Fruit fly (Drosophila melanogaster) whole organism, embryonic: Measurements from ENCODE around the gene Vago.

Source experiments
- Adf1 ChIP-seq: fragments of 200-800 bp; sonication (Bioruptor generic); IDR thresholded peaks from 2 replicates; pipeline ENCODE4 v1.3.6; 2022; ENCODE audit warnings: missing biosample characterization, missing genetic modification characterization
- BEAF-32 ChIP-seq: fragments of 200-800 bp; sonication (Bioruptor generic); optimal IDR thresholded peaks from 3 replicates; lab custom pipeline; 2017; ENCODE audit warnings: missing biosample characterization, missing genetic modification characterization, mild to moderate bottlenecking, moderate library complexity, missing genetic modification reagents
- CG10321 ChIP-seq: fragments of 200-800 bp; sonication (Bioruptor generic); IDR thresholded peaks from 2 replicates; pipeline ENCODE4 v1.3.6; 2022; ENCODE audit warnings: missing biosample characterization, missing genetic modification characterization
- CG10366 ChIP-seq: fragments of 200-800 bp; sonication (Bioruptor generic); IDR thresholded peaks from 2 replicates; pipeline ENCODE4 v1.3.6; 2022; ENCODE audit warnings: missing biosample characterization, missing genetic modification characterization
- CG1233 ChIP-seq: fragments of 200-800 bp; sonication (Bioruptor generic); optimal IDR thresholded peaks from 4 replicates; lab custom pipeline; 2018; ENCODE audit warnings: missing biosample characterization, mild to moderate bottlenecking, missing genetic modification characterization
- CG12391 ChIP-seq: fragments of 200-800 bp; sonication (Bioruptor generic); optimal IDR thresholded peaks from 3 replicates; lab custom pipeline; 2018; ENCODE audit warnings: missing biosample characterization, mild to moderate bottlenecking, missing genetic modification characterization, moderate library complexity
- CG13424 ChIP-seq: fragments of 200-800 bp; sonication (Bioruptor generic); optimal IDR thresholded peaks from 2 replicates; lab custom pipeline; 2019; ENCODE audit warnings: missing biosample characterization, mild to moderate bottlenecking, missing genetic modification characterization, moderate library complexity
- CG18599 ChIP-seq: fragments of 200-800 bp; sonication (Bioruptor generic); optimal IDR thresholded peaks from 3 replicates; lab custom pipeline; 2017; ENCODE audit warnings: missing biosample characterization, missing genetic modification characterization, mild to moderate bottlenecking, moderate library complexity, missing genetic modification reagents
- CG2889 ChIP-seq: fragments of 200-800 bp; sonication (Bioruptor generic); IDR thresholded peaks from 3 replicates; pipeline ENCODE4 v1.3.6; 2022; ENCODE audit warnings: missing biosample characterization, missing genetic modification characterization
- CG3847 ChIP-seq: fragments of 200-800 bp; sonication (Bioruptor generic); IDR thresholded peaks from 2 replicates; pipeline ENCODE4 v1.3.6; 2022; ENCODE audit warnings: missing biosample characterization, missing genetic modification characterization
- CG43689 ChIP-seq: fragments of 200-800 bp; sonication (Bioruptor generic); IDR thresholded peaks from 2 replicates; pipeline ENCODE4 v1.3.6; 2022; ENCODE audit warnings: missing biosample characterization, missing genetic modification characterization
- CG5180 ChIP-seq: fragments of 200-800 bp; sonication (Bioruptor generic); optimal IDR thresholded peaks from 3 replicates; lab custom pipeline; 2017; ENCODE audit warnings: missing biosample characterization, missing genetic modification characterization, mild to moderate bottlenecking, moderate library complexity, missing genetic modification reagents
- CG6854 ChIP-seq: fragments of 200-800 bp; sonication (Bioruptor generic); optimal IDR thresholded peaks from 3 replicates; lab custom pipeline; 2017; ENCODE audit warnings: missing biosample characterization, mild to moderate bottlenecking, missing genetic modification characterization
- CG7786 ChIP-seq: fragments of 200-800 bp; sonication (Bioruptor generic); optimal IDR thresholded peaks from 2 replicates; lab custom pipeline; 2016; ENCODE audit warnings: missing biosample characterization, missing genetic modification characterization
- Camta ChIP-seq: fragments of 200-800 bp; sonication (Bioruptor generic); optimal IDR thresholded peaks from 2 replicates; lab custom pipeline; 2016; ENCODE audit warnings: missing biosample characterization, missing genetic modification characterization
- Dad ChIP-seq: fragments of 200-800 bp; sonication (Bioruptor generic); optimal IDR thresholded peaks from 3 replicates; lab custom pipeline; 2016; ENCODE audit warnings: missing biosample characterization, missing genetic modification characterization
- Dref ChIP-seq: fragments of 200-800 bp; sonication (Bioruptor generic); IDR thresholded peaks from 2 replicates; pipeline ENCODE4 v1.3.6; 2022; ENCODE audit warnings: missing biosample characterization, missing genetic modification characterization
- Elba2 ChIP-seq: fragments of 200-800 bp; sonication (Bioruptor generic); optimal IDR thresholded peaks from 3 replicates; lab custom pipeline; 2016; ENCODE audit warnings: missing biosample characterization, missing genetic modification characterization
- Fer1 ChIP-seq: fragments of 200-800 bp; sonication (Bioruptor generic); optimal IDR thresholded peaks from 2 replicates; lab custom pipeline; 2017; ENCODE audit warnings: missing biosample characterization, mild to moderate bottlenecking, missing genetic modification characterization
- HmgD ChIP-seq: fragments of 200-800 bp; sonication (Bioruptor generic); optimal IDR thresholded peaks from 3 replicates; lab custom pipeline; 2016; ENCODE audit warnings: missing biosample characterization, missing genetic modification characterization
- HmgZ ChIP-seq: fragments of 200-800 bp; sonication (Bioruptor generic); optimal IDR thresholded peaks from 2 replicates; lab custom pipeline; 2018; ENCODE audit warnings: missing biosample characterization, mild to moderate bottlenecking, missing genetic modification characterization
- MBD-R2 ChIP-seq: fragments of 200-800 bp; sonication (Bioruptor generic); IDR thresholded peaks from 2 replicates; pipeline ENCODE4 v1.3.6; 2022; ENCODE audit warnings: missing biosample characterization, missing genetic modification characterization
- Max ChIP-seq: fragments of 200-800 bp; sonication (Bioruptor generic); optimal IDR thresholded peaks from 2 replicates; lab custom pipeline; 2016; ENCODE audit warnings: missing biosample characterization, mild to moderate bottlenecking, missing genetic modification characterization
- Optix ChIP-seq: fragments of 200-800 bp; sonication (Bioruptor generic); IDR thresholded peaks from 3 replicates; pipeline ENCODE4 v1.3.6; 2022; ENCODE audit warnings: missing biosample characterization, missing genetic modification characterization
- Poxn ChIP-seq: fragments of 200-800 bp; sonication (Bioruptor generic); IDR thresholded peaks from 2 replicates; pipeline ENCODE4 v1.3.6; 2022; ENCODE audit warnings: missing biosample characterization, missing genetic modification characterization
- Rx ChIP-seq: fragments of 200-800 bp; sonication (Bioruptor generic); IDR thresholded peaks from 2 replicates; pipeline ENCODE4 v1.3.6; 2022; ENCODE audit warnings: missing biosample characterization, missing genetic modification characterization
- Trl ChIP-seq, 3 experiments: fragments of >200 bp in 2 of 3; fragments of 200-800 bp in 1 of 3; sonication (Bioruptor generic) in 1 of 3; optimal IDR thresholded peaks; 2 replicates in 1 of 3; 3 replicates in 2 of 3; lab custom pipeline; 2016 to 2017; ENCODE audit warnings: missing biosample characterization in 1 of 3, missing genetic modification characterization in 1 of 3
- Usf ChIP-seq: fragments of 200-800 bp; sonication (Bioruptor generic); optimal IDR thresholded peaks from 2 replicates; lab custom pipeline; 2017; ENCODE audit warnings: missing genotype, missing biosample characterization, missing genetic modification characterization
- ab ChIP-seq: fragments of 200-800 bp; sonication (Bioruptor generic); optimal IDR thresholded peaks from 2 replicates; lab custom pipeline; 2016; ENCODE audit warnings: missing biosample characterization, missing genetic modification characterization
- aop ChIP-seq: fragments of 200-800 bp; sonication (Bioruptor generic); IDR thresholded peaks from 2 replicates; pipeline ENCODE4 v1.3.6; 2022; ENCODE audit warnings: missing biosample characterization, missing genetic modification characterization
- ap ChIP-seq: fragments of 200-800 bp; sonication (Bioruptor generic); IDR thresholded peaks from 2 replicates; pipeline ENCODE4 v1.3.6; 2022; ENCODE audit warnings: missing biosample characterization, missing genetic modification characterization
- bbx ChIP-seq: fragments of 200-800 bp; sonication (Bioruptor generic); IDR thresholded peaks from 2 replicates; pipeline ENCODE4 v1.3.6; 2022; ENCODE audit warnings: missing biosample characterization, missing genetic modification characterization; ENCODE audit not compliant: partially characterized antibody
- bowl ChIP-seq: fragments of 200-800 bp; sonication (Bioruptor generic); IDR thresholded peaks from 2 replicates; pipeline ENCODE4 v1.3.6; 2022; ENCODE audit warnings: missing biosample characterization, missing genetic modification characterization
- corto ChIP-seq: fragments of 200-800 bp; sonication (Bioruptor generic); optimal IDR thresholded peaks from 2 replicates; lab custom pipeline; 2016; ENCODE audit warnings: missing biosample characterization, mild to moderate bottlenecking, missing genetic modification characterization, moderate library complexity
- cwo ChIP-seq: fragments of 200-800 bp; sonication (Bioruptor generic); optimal IDR thresholded peaks from 3 replicates; lab custom pipeline; 2017; ENCODE audit warnings: missing biosample characterization, missing genetic modification characterization, mild to moderate bottlenecking, moderate library complexity, missing genetic modification reagents
- danr ChIP-seq: fragments of 200-800 bp; sonication (Bioruptor generic); IDR thresholded peaks from 2 replicates; pipeline ENCODE4 v1.3.6; 2022; ENCODE audit warnings: missing biosample characterization, missing genetic modification characterization
- fu2 ChIP-seq: fragments of 200-800 bp; sonication (Bioruptor generic); optimal IDR thresholded peaks from 2 replicates; lab custom pipeline; 2016; ENCODE audit warnings: missing biosample characterization, missing genetic modification characterization
- gfzf ChIP-seq: fragments of 200-800 bp; sonication (Bioruptor generic); optimal IDR thresholded peaks from 2 replicates; lab custom pipeline; 2016; ENCODE audit warnings: missing biosample characterization, mild to moderate bottlenecking, missing genetic modification characterization, moderate library complexity
- grn ChIP-seq: fragments of 200-800 bp; sonication (Bioruptor generic); optimal IDR thresholded peaks from 3 replicates; lab custom pipeline; 2017; ENCODE audit warnings: missing biosample characterization, missing genetic modification characterization
- h ChIP-seq: fragments of >200 bp; optimal IDR thresholded peaks from 2 replicates; lab custom pipeline; 2017
- hth ChIP-seq: fragments of >200 bp; optimal IDR thresholded peaks from 2 replicates; lab custom pipeline; 2017; ENCODE audit warnings: inconsistent platforms
- mld ChIP-seq: fragments of 200-800 bp; sonication (Bioruptor generic); IDR thresholded peaks from 3 replicates; pipeline ENCODE4 v1.3.6; 2022; ENCODE audit warnings: missing biosample characterization, missing genetic modification characterization; ENCODE audit not compliant: partially characterized antibody
- nau ChIP-seq: fragments of 200-800 bp; sonication (Bioruptor generic); optimal IDR thresholded peaks from 3 replicates; lab custom pipeline; 2017; ENCODE audit warnings: missing biosample characterization, mild to moderate bottlenecking, missing genetic modification characterization, missing genetic modification reagents
- nom ChIP-seq: fragments of 200-800 bp; sonication (Bioruptor generic); optimal IDR thresholded peaks from 2 replicates; lab custom pipeline; 2017; ENCODE audit warnings: missing biosample characterization, missing genetic modification characterization, mild to moderate bottlenecking, moderate library complexity, missing genetic modification reagents
- onecut ChIP-seq: fragments of 200-800 bp; sonication (Bioruptor generic); IDR thresholded peaks from 2 replicates; pipeline ENCODE4 v1.3.6; 2022; ENCODE audit warnings: missing biosample characterization, missing genetic modification characterization
- pho ChIP-seq: fragments of 200-800 bp; sonication (Bioruptor generic); optimal IDR thresholded peaks from 2 replicates; lab custom pipeline; 2016; ENCODE audit warnings: missing biosample characterization, missing genetic modification characterization
- phol ChIP-seq: fragments of 200-800 bp; sonication (Bioruptor generic); optimal IDR thresholded peaks from 3 replicates; lab custom pipeline; 2018; ENCODE audit warnings: missing biosample characterization, mild to moderate bottlenecking, missing genetic modification characterization, moderate library complexity
- salm ChIP-seq: fragments of 200-800 bp; sonication (Bioruptor generic); optimal IDR thresholded peaks from 2 replicates; lab custom pipeline; 2018; ENCODE audit warnings: missing biosample characterization, mild to moderate bottlenecking, missing genetic modification characterization
- sens-2 ChIP-seq: fragments of 200-800 bp; sonication (Bioruptor generic); IDR thresholded peaks from 2 replicates; pipeline ENCODE4 v1.3.6; 2022; ENCODE audit warnings: missing biosample characterization, missing genetic modification characterization
- vnd ChIP-seq: fragments of 200-800 bp; sonication (Bioruptor generic); IDR thresholded peaks from 3 replicates; pipeline ENCODE4 v1.3.6; 2022; ENCODE audit warnings: missing biosample characterization, missing genetic modification characterization; ENCODE audit not compliant: partially characterized antibody
- vvl ChIP-seq: fragments of 200-800 bp; sonication (Bioruptor generic); IDR thresholded peaks from 2 replicates; pipeline ENCODE4 v1.3.6; 2022; ENCODE audit warnings: missing biosample characterization, missing genetic modification characterization

The Vago gene

DNA sequence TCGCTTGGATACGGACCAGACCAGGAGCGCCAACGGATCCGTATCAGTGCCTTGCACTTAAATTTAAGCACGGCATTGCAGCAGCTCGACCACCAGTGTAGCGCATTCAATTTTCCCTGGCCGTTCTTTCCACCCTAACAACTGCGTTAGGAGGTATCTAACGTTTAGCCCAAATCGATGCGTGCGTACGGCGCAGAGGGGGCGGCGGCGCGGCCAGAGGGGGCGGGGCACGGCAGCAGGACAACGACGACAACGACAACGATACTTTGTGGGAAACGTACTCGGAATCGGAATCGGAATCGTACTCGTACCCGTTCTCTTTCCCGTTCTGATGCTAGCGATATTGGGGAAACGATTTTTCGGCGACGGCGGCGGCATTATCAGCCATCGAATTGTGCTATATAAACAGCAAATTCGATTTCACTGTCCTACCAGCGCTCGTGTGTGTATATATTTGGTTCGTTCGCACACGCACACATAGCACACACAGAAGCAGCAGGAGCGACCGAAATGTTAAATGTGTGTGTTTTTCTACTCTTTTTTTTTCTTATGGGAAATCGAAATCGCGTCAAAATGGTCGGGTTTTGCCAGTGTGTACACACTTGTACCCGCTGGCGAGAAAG lies 35.1 kb downstream of the Vago start, which contains the start of gene CG11122:
CG11122 (minus strand) TSS at position 601 of the 623 bp plus-strand sequence.
- TF ChIP-seq fu2 (GFP tag; lab: Kevin White, UChicago): no peak
- TF ChIP-seq nom (GFP tag; lab: Kevin White, UChicago): peak; percentile 50
- TF ChIP-seq CG6854 (GFP tag; lab: Kevin White, UChicago): no peak
- TF ChIP-seq sens-2 (GFP tag; lab: Robert Waterston, UW): no peak
- peak; percentile 10; the same call in 1 of the 2 replicates for TF ChIP-seq Adf1 (GFP tag; lab: Robert Waterston, UW)
- no peak for TF ChIP-seq pho (GFP tag; lab: Kevin White, UChicago)
- no peak for TF ChIP-seq CG5180 (GFP tag; lab: Kevin White, UChicago)
- TF ChIP-seq CG10366 (GFP tag; lab: Robert Waterston, UW): no peak
- no peak for TF ChIP-seq HmgZ (tag; lab: Kevin White, UChicago)
- no peak for TF ChIP-seq CG43689
- no peak for TF ChIP-seq ap
- no peak for TF ChIP-seq aop
- TF ChIP-seq Camta: no peak
- TF ChIP-seq Usf (GFP tag; lab: Kevin White, UChicago): no peak
- no peak for TF ChIP-seq CG13424
- TF ChIP-seq CG12391 (tag; lab: Kevin White, UChicago): no peak
- TF ChIP-seq h (lab: Kevin White, UChicago): no peak
- no peak for TF ChIP-seq Optix
- peak; percentile 58 for TF ChIP-seq phol (tag; lab: Kevin White, UChicago)
- no peak for TF ChIP-seq CG1233 (GFP tag; lab: Kevin White, UChicago)
- TF ChIP-seq nau (GFP tag; lab: Kevin White, UChicago): no peak
- peak; percentile 25 for TF ChIP-seq bbx (GFP tag; lab: Robert Waterston, UW)
- TF ChIP-seq corto: no peak
- no peak for TF ChIP-seq Poxn
- TF ChIP-seq CG3847 (GFP tag; lab: Robert Waterston, UW): no peak
- TF ChIP-seq Dad (GFP tag; lab: Kevin White, UChicago): no peak
- TF ChIP-seq grn (GFP tag; lab: Kevin White, UChicago): no peak
- TF ChIP-seq CG2889: no peak
- TF ChIP-seq salm (tag; lab: Kevin White, UChicago): no peak
- no peak for TF ChIP-seq Rx (GFP tag; lab: Robert Waterston, UW)
- no peak for TF ChIP-seq HmgD (GFP tag; lab: Kevin White, UChicago)
- TF ChIP-seq danr (GFP tag; lab: Robert Waterston, UW): no peak
- no peak for TF ChIP-seq hth (lab: Kevin White, UChicago)
- TF ChIP-seq Dref (GFP tag; lab: Robert Waterston, UW): peak; percentile 69
- no peak for TF ChIP-seq Fer1
- no peak for TF ChIP-seq bowl (GFP tag; lab: Robert Waterston, UW)
- no peak for TF ChIP-seq CG7786 (GFP tag; lab: Kevin White, UChicago)
- no peak for TF ChIP-seq Trl (optimal IDR thresholded peaks at IDR 0.05; lab: Kevin White, UChicago)
- TF ChIP-seq Trl (GFP tag; optimal IDR thresholded peaks at IDR 0.05; lab: Kevin White, UChicago): no peak
- TF ChIP-seq Max (GFP tag; lab: Kevin White, UChicago): no peak
- peak; percentile 87 for TF ChIP-seq onecut (GFP tag; lab: Robert Waterston, UW)
- peak; percentile 84 for TF ChIP-seq Elba2 (GFP tag; lab: Kevin White, UChicago)
- TF ChIP-seq cwo (GFP tag; lab: Kevin White, UChicago): no peak
- TF ChIP-seq CG10321 (GFP tag; lab: Robert Waterston, UW): peak; percentile 39; the same call in 1 of the 2 replicates
- TF ChIP-seq CG18599 (GFP tag; lab: Kevin White, UChicago): no peak
- TF ChIP-seq BEAF-32 (GFP tag; lab: Kevin White, UChicago): no peak
- TF ChIP-seq MBD-R2 (GFP tag; lab: Robert Waterston, UW): 0 out of 2 replicates have a peak, but pooled peaks have one; percentile 26
- no peak for TF ChIP-seq vnd (GFP tag; lab: Robert Waterston, UW)
- no peak for TF ChIP-seq ab
- TF ChIP-seq vvl (GFP tag; lab: Robert Waterston, UW): no peak
- TF ChIP-seq gfzf (GFP tag; lab: Kevin White, UChicago): no peak
- no peak for TF ChIP-seq mld (GFP tag; lab: Robert Waterston, UW)
